Worm (Caenorhabditis elegans) whole organism, L2 larva: Measurements from ENCODE around the gene cyp-13A10.

Experiments
- nhr-237 ChIP-seq: fragments of 150-350 bp; optimal IDR thresholded peaks from 2 replicates; lab custom pipeline; 2014; ENCODE audit warnings: missing biosample characterization, missing genetic modification characterization
- unc-62 ChIP-seq: fragments of 150-350 bp; optimal IDR thresholded peaks from 2 replicates; lab custom pipeline; 2014; ENCODE audit warnings: missing biosample characterization, missing genetic modification reagents, missing genetic modification characterization

- TF ChIP-seq unc-62 (GFP tag; lab: Kevin White, UChicago) (no peak), nhr-237 (tag; lab: Kevin White, UChicago) (no peak)
These were observed 27.5 kb upstream of the cyp-13A10 start for ce11 chrII:9690067-9690632.
